Fruit fly (Drosophila melanogaster) whole organism, pupa: Measurements from ENCODE around the gene CG17110.

Experiments used
- CG10348 ChIP-seq: fragments of 200-800 bp; sonication (Bioruptor generic); IDR thresholded peaks from 2 replicates; pipeline ENCODE4 v1.3.6; 2022; ENCODE audit warnings: missing biosample characterization, missing genetic modification characterization
- CG12605 ChIP-seq: fragments of 200-800 bp; sonication (Bioruptor generic); IDR thresholded peaks from 2 replicates; pipeline ENCODE4 v1.3.6; 2022; ENCODE audit warnings: missing biosample characterization, missing genetic modification characterization
- CG13204 ChIP-seq: fragments of 200-800 bp; sonication (Bioruptor generic); optimal IDR thresholded peaks from 2 replicates; lab custom pipeline; 2018; ENCODE audit warnings: missing biosample characterization, mild to moderate bottlenecking, missing genetic modification characterization, moderate library complexity
- CG14655 ChIP-seq: fragments of 200-800 bp; sonication (Bioruptor generic); optimal IDR thresholded peaks from 3 replicates; lab custom pipeline; 2017; ENCODE audit warnings: mild to moderate bottlenecking, missing biosample characterization, missing genetic modification reagents, missing genetic modification characterization
- CG15710 ChIP-seq: fragments of 200-800 bp; sonication (Bioruptor generic); optimal IDR thresholded peaks from 2 replicates; lab custom pipeline; 2018; ENCODE audit warnings: missing biosample characterization, mild to moderate bottlenecking, missing genetic modification characterization, moderate library complexity
- CG17806 ChIP-seq: fragments of 200-800 bp; sonication (Bioruptor generic); optimal IDR thresholded peaks from 2 replicates; lab custom pipeline; 2018; ENCODE audit warnings: missing biosample characterization, mild to moderate bottlenecking, missing genetic modification characterization, moderate library complexity
- CG32121 ChIP-seq: fragments of 200-800 bp; sonication (Bioruptor generic); IDR thresholded peaks from 2 replicates; pipeline ENCODE4 v1.3.6; 2022; ENCODE audit warnings: missing biosample characterization, missing genetic modification characterization
- CG34367 ChIP-seq: fragments of 200-800 bp; sonication (Bioruptor generic); optimal IDR thresholded peaks from 2 replicates; lab custom pipeline; 2018; ENCODE audit warnings: missing biosample characterization, mild to moderate bottlenecking, missing genetic modification characterization
- CG4496 ChIP-seq: fragments of 200-800 bp; sonication (Bioruptor generic); IDR thresholded peaks from 3 replicates; pipeline ENCODE4 v1.3.6; 2022; ENCODE audit warnings: missing biosample characterization, missing genetic modification characterization
- CG8159 ChIP-seq: fragments of 200-800 bp; sonication (Bioruptor generic); optimal IDR thresholded peaks from 3 replicates; lab custom pipeline; 2018; ENCODE audit warnings: missing biosample characterization, mild to moderate bottlenecking, missing genetic modification characterization, moderate library complexity
- CG8301 ChIP-seq: fragments of 200-800 bp; sonication (Bioruptor generic); optimal IDR thresholded peaks from 2 replicates; lab custom pipeline; 2018; ENCODE audit warnings: missing biosample characterization, mild to moderate bottlenecking, missing genetic modification characterization
- CG9948 ChIP-seq: fragments of 200-800 bp; sonication (Bioruptor generic); optimal IDR thresholded peaks from 2 replicates; lab custom pipeline; 2018; ENCODE audit warnings: missing biosample characterization, mild to moderate bottlenecking, missing genetic modification characterization, moderate library complexity
- D1 ChIP-seq: fragments of 200-800 bp; sonication (Bioruptor generic); optimal IDR thresholded peaks from 2 replicates; lab custom pipeline; 2018; ENCODE audit warnings: missing biosample characterization, mild to moderate bottlenecking, missing genetic modification characterization, moderate library complexity
- EcR ChIP-seq: fragments of 200-800 bp; sonication (Bioruptor generic); optimal IDR thresholded peaks from 3 replicates; lab custom pipeline; 2019; ENCODE audit warnings: missing biosample characterization, missing genetic modification characterization, mild to moderate bottlenecking, moderate library complexity, missing genetic modification reagents
- Ets98B ChIP-seq: fragments of 200-800 bp; sonication (Bioruptor generic); IDR thresholded peaks from 2 replicates; pipeline ENCODE4 v1.3.6; 2022; ENCODE audit warnings: missing biosample characterization, missing genetic modification characterization
- Pif1A ChIP-seq: fragments of 200-800 bp; sonication (Bioruptor generic); optimal IDR thresholded peaks from 3 replicates; lab custom pipeline; 2016; ENCODE audit warnings: missing biosample characterization, missing genetic modification characterization
- Pif1B ChIP-seq: fragments of 200-800 bp; sonication (Bioruptor generic); optimal IDR thresholded peaks from 3 replicates; lab custom pipeline; 2016; ENCODE audit warnings: missing biosample characterization, missing genetic modification characterization
- Snoo ChIP-seq: fragments of 200-800 bp; sonication (Bioruptor generic); optimal IDR thresholded peaks from 3 replicates; lab custom pipeline; 2017; ENCODE audit warnings: missing biosample characterization, mild to moderate bottlenecking, missing genetic modification characterization, inconsistent platforms
- fd96Ca ChIP-seq: fragments of 200-800 bp; sonication (Bioruptor generic); IDR thresholded peaks from 3 replicates; pipeline ENCODE4 v1.3.6; 2022; ENCODE audit warnings: missing biosample characterization, missing genetic modification characterization
- gl ChIP-seq: fragments of 200-800 bp; sonication (Bioruptor generic); optimal IDR thresholded peaks from 2 replicates; lab custom pipeline; 2018; ENCODE audit warnings: missing biosample characterization, mild to moderate bottlenecking, missing genetic modification characterization
- rn ChIP-seq: fragments of 200-800 bp; sonication (Bioruptor generic); IDR thresholded peaks from 2 replicates; pipeline ENCODE4 v1.3.6; 2022; ENCODE audit warnings: missing biosample characterization, missing genetic modification characterization

Gene CG17110

dm6 chr3R:23056113-23056512 lies 35.4 kb upstream of the CG17110 start:
- no peak for TF ChIP-seq Snoo (tag; lab: Kevin White, UChicago)
- TF ChIP-seq CG13204, result no peak
- no peak for TF ChIP-seq CG10348 (GFP tag; lab: Robert Waterston, UW)
- TF ChIP-seq D1 (tag; lab: Kevin White, UChicago), result no peak
- TF ChIP-seq CG12605 (GFP tag; lab: Robert Waterston, UW), result no peak
- TF ChIP-seq CG4496 (GFP tag; lab: Robert Waterston, UW), result no peak
- TF ChIP-seq EcR (GFP tag; lab: Kevin White, UChicago), result no peak
- TF ChIP-seq rn (GFP tag; lab: Robert Waterston, UW), result no peak
- TF ChIP-seq CG8159, result no peak
- no peak for TF ChIP-seq Pif1A (GFP tag; lab: Kevin White, UChicago)
- TF ChIP-seq CG8301 (tag; lab: Kevin White, UChicago), result no peak
- no peak for TF ChIP-seq gl (tag; lab: Kevin White, UChicago)
- TF ChIP-seq Ets98B (GFP tag; lab: Robert Waterston, UW), result no peak
- no peak for TF ChIP-seq CG9948 (tag; lab: Kevin White, UChicago)
- TF ChIP-seq CG17806 (tag; lab: Kevin White, UChicago), result no peak
- TF ChIP-seq, all 21 proteins: peak for 0

- no peak for TF ChIP-seq CG32121 (GFP tag; lab: Robert Waterston, UW)
- TF ChIP-seq CG8301 (tag; lab: Kevin White, UChicago), result no peak
- TF ChIP-seq Pif1B, result no peak
- TF ChIP-seq Snoo (tag; lab: Kevin White, UChicago), result no peak
- TF ChIP-seq CG13204, result no peak
- no peak for TF ChIP-seq rn (GFP tag; lab: Robert Waterston, UW)
- TF ChIP-seq CG15710, result no peak
- no peak for TF ChIP-seq CG9948 (tag; lab: Kevin White, UChicago)
- TF ChIP-seq, all 21 proteins: peak for 0
These were observed 34.8 kb upstream of the CG17110 start for dm6 chr3R:23056753-23057152.

dm6 chr3R:23057390-23057789 lies 34.1 kb upstream of the CG17110 start:
- TF ChIP-seq CG4496 (GFP tag; lab: Robert Waterston, UW) (no peak), CG12605 (GFP tag; lab: Robert Waterston, UW) (no peak), EcR (GFP tag; lab: Kevin White, UChicago) (no peak), Pif1A (GFP tag; lab: Kevin White, UChicago) (no peak)

dm6 chr3R:23058858-23059257 lies 32.7 kb upstream of the CG17110 start, which contains the start of gene Ctns:
TSS of gene Ctns (minus strand) at chr3R:23058958.
- TF ChIP-seq CG4496 (GFP tag; lab: Robert Waterston, UW) (no peak), rn (GFP tag; lab: Robert Waterston, UW) (no peak), CG8301 (tag; lab: Kevin White, UChicago) (no peak), CG12605 (GFP tag; lab: Robert Waterston, UW) (no peak), CG10348 (GFP tag; lab: Robert Waterston, UW) (no peak), EcR (GFP tag; lab: Kevin White, UChicago) (no peak), CG32121 (GFP tag; lab: Robert Waterston, UW) (no peak), CG34367 (tag; lab: Kevin White, UChicago) (no peak), D1 (tag; lab: Kevin White, UChicago) (no peak), fd96Ca (GFP tag; lab: Robert Waterston, UW) (no peak), Snoo (tag; lab: Kevin White, UChicago) (no peak)
- TF ChIP-seq, all 21 proteins: peak for 0

dm6 chr3R:23060166-23060565 lies 31.4 kb upstream of the CG17110 start:
- TF ChIP-seq CG9948 (tag; lab: Kevin White, UChicago) (no peak), CG10348 (GFP tag; lab: Robert Waterston, UW) (no peak), CG13204 (no peak), rn (GFP tag; lab: Robert Waterston, UW) (no peak), CG4496 (GFP tag; lab: Robert Waterston, UW) (no peak), CG8159 (no peak), Pif1A (GFP tag; lab: Kevin White, UChicago) (no peak), CG17806 (tag; lab: Kevin White, UChicago) (no peak), CG34367 (tag; lab: Kevin White, UChicago) (no peak), CG12605 (GFP tag; lab: Robert Waterston, UW) (no peak), CG14655 (GFP tag; lab: Kevin White, UChicago) (no peak), gl (tag; lab: Kevin White, UChicago) (no peak), D1 (tag; lab: Kevin White, UChicago) (no peak), EcR (GFP tag; lab: Kevin White, UChicago) (no peak), Snoo (tag; lab: Kevin White, UChicago) (no peak)

dm6 chr3R:23061209-23061608 lies 30.3 kb upstream of the CG17110 start, which contains the start of the genes sav and Ublcp1:
TSS of gene sav (minus strand) at chr3R:23061304.
TSS of gene Ublcp1 (plus strand) at chr3R:23061493.
- no peak for TF ChIP-seq Snoo (tag; lab: Kevin White, UChicago)
- no peak for TF ChIP-seq CG17806 (tag; lab: Kevin White, UChicago)
- TF ChIP-seq gl (tag; lab: Kevin White, UChicago), result no peak
- TF ChIP-seq CG12605 (GFP tag; lab: Robert Waterston, UW), result no peak
- TF ChIP-seq fd96Ca (GFP tag; lab: Robert Waterston, UW), result no peak
- TF ChIP-seq CG4496 (GFP tag; lab: Robert Waterston, UW), result no peak
- no peak for TF ChIP-seq D1 (tag; lab: Kevin White, UChicago)
- TF ChIP-seq CG15710, result no peak
- no peak for TF ChIP-seq CG8159
- no peak for TF ChIP-seq Pif1A (GFP tag; lab: Kevin White, UChicago)
- TF ChIP-seq Ets98B (GFP tag; lab: Robert Waterston, UW), result no peak
- no peak for TF ChIP-seq CG34367 (tag; lab: Kevin White, UChicago)
- TF ChIP-seq Pif1B, result no peak
- TF ChIP-seq CG8301 (tag; lab: Kevin White, UChicago), result no peak
- no peak for TF ChIP-seq rn (GFP tag; lab: Robert Waterston, UW)
- no peak for TF ChIP-seq CG14655 (GFP tag; lab: Kevin White, UChicago)
- TF ChIP-seq CG10348 (GFP tag; lab: Robert Waterston, UW), result no peak
- TF ChIP-seq CG13204, result no peak
- TF ChIP-seq, all 21 proteins: peak for 0
